Fruit fly (Drosophila melanogaster): ENCODE measurements around the gene ctp.

The ctp gene

dm6 chrX:4679813-4680381 lies 7.7 kb upstream of the ctp start (continued):
- peak; percentile 1 for TF ChIP-seq tin (GFP tag; optimal IDR thresholded peaks at IDR 0.05)
- TF ChIP-seq lilli (GFP tag; optimal IDR thresholded peaks at IDR 0.05): peak; percentile 70
- TF ChIP-seq Mad (GFP tag; optimal IDR thresholded peaks at IDR 0.05): no peak
- TF ChIP-seq ham (GFP tag; IDR thresholded peaks at IDR 0.05): no peak
- TF ChIP-seq MESR4 (GFP tag; optimal IDR thresholded peaks at IDR 0.05): no peak
- TF ChIP-seq CG10209 (GFP tag; optimal IDR thresholded peaks at IDR 0.05): peak; percentile 51
- TF ChIP-seq Atf-2 (GFP tag; optimal IDR thresholded peaks at IDR 0.05): peak; percentile 61
- peak; percentile 11 to 31 for TF ChIP-seq Pdp1 (GFP tag; optimal IDR thresholded peaks at IDR 0.05)
- TF ChIP-seq CG6654 (GFP tag; optimal IDR thresholded peaks at IDR 0.05): peak; percentile 3
- peak; percentile 44 for TF ChIP-seq CG18476 (GFP tag; optimal IDR thresholded peaks at IDR 0.05)
- TF ChIP-seq CG16779 (GFP tag; IDR thresholded peaks at IDR 0.05): no peak
- TF ChIP-seq br (optimal IDR thresholded peaks at IDR 0.05): no peak
- TF ChIP-seq Hr39 (optimal IDR thresholded peaks at IDR 0.05): no peak
- no peak for TF ChIP-seq luna (GFP tag; optimal IDR thresholded peaks at IDR 0.05)
- TF ChIP-seq CG17328 (GFP tag; IDR thresholded peaks at IDR 0.05): peak; percentile 69
- peak; percentile 12; the same call in 1 of the 2 replicates for TF ChIP-seq esg (GFP tag; conservative IDR thresholded peaks at IDR 0.05)
- TF ChIP-seq tup (GFP tag; optimal IDR thresholded peaks at IDR 0.05): no peak
- peak; percentile 31 for TF ChIP-seq CG2116 (GFP tag; optimal IDR thresholded peaks at IDR 0.05)
- peak; percentile 60 for TF ChIP-seq CG7839 (tag; optimal IDR thresholded peaks at IDR 0.05)
- no peak for TF ChIP-seq pb (GFP tag; optimal IDR thresholded peaks at IDR 0.05)
- no peak for TF ChIP-seq CG5953 (GFP tag; IDR thresholded peaks at IDR 0.05)
- TF ChIP-seq CG14965 (GFP tag; optimal IDR thresholded peaks at IDR 0.05; ENCODE audit: borderline replicate concordance): no peak
- TF ChIP-seq unc-4 (GFP tag; IDR thresholded peaks at IDR 0.05; ENCODE audit: partially characterized antibody): no peak
- TF ChIP-seq Ets97D (GFP tag; optimal IDR thresholded peaks at IDR 0.05): peak; percentile 54
- TF ChIP-seq CG13287 (GFP tag; IDR thresholded peaks at IDR 0.05; ENCODE audit: partially characterized antibody): no peak
- TF ChIP-seq zen (tag; optimal IDR thresholded peaks at IDR 0.05): no peak
- peak; percentile 33 for TF ChIP-seq nerfin-1 (tag; optimal IDR thresholded peaks at IDR 0.05)
- TF ChIP-seq CG11723 (GFP tag; optimal IDR thresholded peaks at IDR 0.05): peak; percentile 7
- TF ChIP-seq CG6791 (GFP tag; IDR thresholded peaks at IDR 0.05; ENCODE audit: partially characterized antibody): no peak
- TF ChIP-seq CG11560 (tag; IDR thresholded peaks at IDR 0.05): no peak
- TF ChIP-seq exex (tag; optimal IDR thresholded peaks at IDR 0.05): peak; percentile 30
- no peak for TF ChIP-seq CG9876 (GFP tag; optimal IDR thresholded peaks at IDR 0.05)
- no peak for TF ChIP-seq CG12769 (tag; optimal IDR thresholded peaks at IDR 0.05)
- TF ChIP-seq slou (GFP tag; optimal IDR thresholded peaks at IDR 0.05): peak; percentile 56
- TF ChIP-seq CG15011 (GFP tag; optimal IDR thresholded peaks at IDR 0.05): peak; percentile 28
- peak; percentile 43 for TF ChIP-seq Camta (GFP tag; optimal IDR thresholded peaks at IDR 0.05)
- no peak for TF ChIP-seq bbx (GFP tag; IDR thresholded peaks at IDR 0.05; ENCODE audit: partially characterized antibody)
- no peak for TF ChIP-seq abd-A (tag; optimal IDR thresholded peaks at IDR 0.05)
- no peak for TF ChIP-seq sqz (GFP tag; optimal IDR thresholded peaks at IDR 0.05)
- TF ChIP-seq Atf6 (GFP tag; IDR thresholded peaks at IDR 0.05): peak; percentile 69
- TF ChIP-seq pan (optimal IDR thresholded peaks at IDR 0.05): no peak
- peak in 1 of 2 experiments; percentile 69 for TF ChIP-seq pan (GFP tag; optimal IDR thresholded peaks at IDR 0.05 in 1 of 2, IDR thresholded peaks at IDR 0.05 in 1 of 2)
- TF ChIP-seq sna (GFP tag; IDR thresholded peaks at IDR 0.05; ENCODE audit: partially characterized antibody): no peak
- peak; percentile 73 for TF ChIP-seq Myb (GFP tag; optimal IDR thresholded peaks at IDR 0.05)
- no peak for TF ChIP-seq TFAM (GFP tag; optimal IDR thresholded peaks at IDR 0.05)
- TF ChIP-seq B-H2 (GFP tag; optimal IDR thresholded peaks at IDR 0.05): no peak
- TF ChIP-seq CG3281 (GFP tag; optimal IDR thresholded peaks at IDR 0.05): peak; percentile 50
- TF ChIP-seq schlank (tag; optimal IDR thresholded peaks at IDR 0.05): no peak
- TF ChIP-seq Sry-β (GFP tag; optimal IDR thresholded peaks at IDR 0.05): no peak
- TF ChIP-seq CG1529 (GFP tag; optimal IDR thresholded peaks at IDR 0.05): no peak
- peak; percentile 63 for TF ChIP-seq CG15269 (tag; optimal IDR thresholded peaks at IDR 0.05)
